Worm (Caenorhabditis elegans) whole organism, L2 larva: ENCODE data around the gene kcnl-3.

Experiments
- ama-1 ChIP-seq: fragments of 150-350 bp; optimal IDR thresholded peaks from 2 replicates; lab custom pipeline; 2018; ENCODE audit warnings: inconsistent platforms
- ceh-82 ChIP-seq: fragments of 150-350 bp; optimal IDR thresholded peaks from 2 replicates; lab custom pipeline; 2014; ENCODE audit warnings: missing biosample characterization, missing genetic modification characterization
- elt-1 ChIP-seq: fragments of 150-350 bp; optimal IDR thresholded peaks from 2 replicates; lab custom pipeline; 2014; ENCODE audit warnings: missing biosample characterization, missing genetic modification characterization
- nhr-23 ChIP-seq: fragments of 150-350 bp; optimal IDR thresholded peaks from 2 replicates; lab custom pipeline; 2014; ENCODE audit warnings: missing biosample characterization, missing genetic modification reagents, missing genetic modification characterization
- unc-39 ChIP-seq: fragments of 150-350 bp; optimal IDR thresholded peaks from 2 replicates; lab custom pipeline; 2014; ENCODE audit warnings: missing biosample characterization, missing genetic modification characterization

DNA sequence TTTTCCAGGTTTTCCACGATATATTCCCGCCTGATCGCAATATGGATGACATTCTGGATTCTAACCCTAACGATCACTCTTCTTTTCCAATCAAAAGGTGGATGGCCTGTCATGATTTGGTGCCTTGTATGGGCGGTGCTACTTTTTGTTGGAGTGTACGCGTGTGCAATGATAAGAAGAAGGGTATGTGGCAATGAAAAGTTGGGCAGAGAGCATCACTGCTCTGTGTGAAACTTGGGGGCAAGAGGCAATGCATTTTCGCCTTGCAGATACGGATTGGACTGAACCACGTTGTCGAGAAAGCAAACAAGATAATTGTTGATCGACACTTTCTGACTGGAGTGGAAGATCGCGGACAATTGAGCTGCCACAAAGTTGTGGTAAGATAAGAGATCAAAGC, 40.4 kb upstream of the kcnl-3 start:
- no peak for TF ChIP-seq ceh-82 (tag; lab: Kevin White, UChicago)
- no peak for TF ChIP-seq ama-1 (lab: Kevin White, UChicago)
- no peak for TF ChIP-seq unc-39
- TF ChIP-seq elt-1 (tag; lab: Kevin White, UChicago), result no peak
- TF ChIP-seq nhr-23 (tag; lab: Kevin White, UChicago), result no peak
